Fruit fly (Drosophila melanogaster) whole organism, embryonic: ENCODE data around the gene CG43925.

Experiments used
- Awh ChIP-seq: fragments of 200-800 bp; sonication (Bioruptor generic); IDR thresholded peaks from 2 replicates; pipeline ENCODE4, ENCODE4 v1.3.6; 2022; ENCODE audit warnings: missing biosample characterization, missing genetic modification characterization
- CG10462 ChIP-seq: fragments of 200-800 bp; sonication (Bioruptor generic); optimal IDR thresholded peaks from 2 replicates; lab custom pipeline; 2016; ENCODE audit warnings: missing biosample characterization, missing genetic modification characterization
- CG10565 ChIP-seq: fragments of 200-800 bp; sonication (Bioruptor generic); optimal IDR thresholded peaks from 3 replicates; lab custom pipeline; 2016; ENCODE audit warnings: missing biosample characterization, mild to moderate bottlenecking, missing genetic modification characterization
- CG12299 ChIP-seq: fragments of 200-800 bp; sonication (Bioruptor generic); optimal IDR thresholded peaks from 2 replicates; lab custom pipeline; 2018; ENCODE audit warnings: missing biosample characterization, mild to moderate bottlenecking, missing genetic modification characterization
- CG1603 ChIP-seq: fragments of 200-800 bp; sonication (Bioruptor generic); optimal IDR thresholded peaks from 2 replicates; lab custom pipeline; 2019; ENCODE audit warnings: missing biosample characterization, mild to moderate bottlenecking, missing genetic modification characterization, moderate library complexity
- CG16813 ChIP-seq: fragments of 200-800 bp; sonication (Bioruptor generic); IDR thresholded peaks from 3 replicates; pipeline ENCODE4 v1.3.6; 2022; ENCODE audit warnings: missing biosample characterization, missing genetic modification characterization; ENCODE audit not compliant: partially characterized antibody
- CG17186 ChIP-seq: fragments of 200-800 bp; sonication (Bioruptor generic); optimal IDR thresholded peaks from 3 replicates; lab custom pipeline; 2017; ENCODE audit warnings: missing biosample characterization, missing genetic modification reagents, missing genetic modification characterization
- CG17568 ChIP-seq: fragments of 200-800 bp; sonication (Bioruptor generic); optimal IDR thresholded peaks from 2 replicates; lab custom pipeline; 2018; ENCODE audit warnings: missing biosample characterization, mild to moderate bottlenecking, missing genetic modification characterization, moderate library complexity
- CG17829 ChIP-seq: fragments of 200-800 bp; optimal IDR thresholded peaks from 2 replicates; lab custom pipeline; 2019; ENCODE audit warnings: missing biosample characterization, mild to moderate bottlenecking, missing genetic modification characterization, moderate library complexity
- CG2889 ChIP-seq: fragments of 200-800 bp; sonication (Bioruptor generic); IDR thresholded peaks from 3 replicates; pipeline ENCODE4 v1.3.6; 2022; ENCODE audit warnings: missing biosample characterization, missing genetic modification characterization
- CG30020 ChIP-seq: fragments of 200-800 bp; optimal IDR thresholded peaks from 2 replicates; lab custom pipeline; 2019; ENCODE audit warnings: missing biosample characterization, mild to moderate bottlenecking, missing genetic modification characterization, moderate library complexity
- CG30403 ChIP-seq: fragments of 200-800 bp; sonication (Bioruptor generic); optimal IDR thresholded peaks from 3 replicates; lab custom pipeline; 2016; ENCODE audit warnings: missing biosample characterization, missing genetic modification characterization
- CG32532 ChIP-seq: fragments of 200-800 bp; sonication (Bioruptor generic); IDR thresholded peaks from 2 replicates; pipeline ENCODE4 v1.3.6; 2022; ENCODE audit warnings: missing biosample characterization, missing genetic modification characterization
- CG4282 ChIP-seq: fragments of 200-800 bp; sonication (Bioruptor generic); optimal IDR thresholded peaks from 2 replicates; lab custom pipeline; 2016; ENCODE audit warnings: missing biosample characterization, missing genetic modification characterization
- CG4424 ChIP-seq: fragments of 200-800 bp; sonication (Bioruptor generic); optimal IDR thresholded peaks from 3 replicates; lab custom pipeline; 2016; ENCODE audit warnings: missing biosample characterization, missing genetic modification characterization
- CG5245 ChIP-seq: fragments of 200-800 bp; sonication (Bioruptor generic); optimal IDR thresholded peaks from 3 replicates; lab custom pipeline; 2016; ENCODE audit warnings: missing biosample characterization, missing genetic modification characterization
- CG6854 ChIP-seq: fragments of 200-800 bp; sonication (Bioruptor generic); optimal IDR thresholded peaks from 3 replicates; lab custom pipeline; 2017; ENCODE audit warnings: missing biosample characterization, mild to moderate bottlenecking, missing genetic modification characterization
- CG8388 ChIP-seq: fragments of 200-800 bp; sonication (Bioruptor generic); optimal IDR thresholded peaks from 2 replicates; lab custom pipeline; 2019; ENCODE audit warnings: missing biosample characterization, mild to moderate bottlenecking, missing genetic modification characterization, moderate library complexity
- CG9437 ChIP-seq: fragments of 200-800 bp; sonication (Bioruptor generic); optimal IDR thresholded peaks from 2 replicates; lab custom pipeline; 2018; ENCODE audit warnings: missing biosample characterization, mild to moderate bottlenecking, missing genetic modification characterization
- Camta ChIP-seq: fragments of 200-800 bp; sonication (Bioruptor generic); optimal IDR thresholded peaks from 2 replicates; lab custom pipeline; 2016; ENCODE audit warnings: missing biosample characterization, missing genetic modification characterization
- E2f1 ChIP-seq: fragments of 200-800 bp; sonication (Bioruptor generic); IDR thresholded peaks from 2 replicates; pipeline ENCODE4 v1.3.6; 2022; ENCODE audit warnings: missing biosample characterization, missing genetic modification characterization
- H15 ChIP-seq: fragments of 200-800 bp; sonication (Bioruptor generic); IDR thresholded peaks from 3 replicates; pipeline ENCODE4 v1.3.6; 2022; ENCODE audit warnings: missing biosample characterization, missing genetic modification characterization
- Hr39 ChIP-seq: fragments of >200 bp; optimal IDR thresholded peaks from 2 replicates; lab custom pipeline; 2017
- Hsf ChIP-seq: fragments of 200-800 bp; sonication (Bioruptor generic); optimal IDR thresholded peaks from 3 replicates; lab custom pipeline; 2016; ENCODE audit warnings: missing biosample characterization, missing genetic modification characterization
- MESR4 ChIP-seq: fragments of 200-800 bp; sonication (Bioruptor generic); optimal IDR thresholded peaks from 2 replicates; lab custom pipeline; 2018; ENCODE audit warnings: missing biosample characterization, mild to moderate bottlenecking, missing genetic modification characterization, moderate library complexity
- Mes4 ChIP-seq: fragments of 200-800 bp; sonication (Bioruptor generic); optimal IDR thresholded peaks from 2 replicates; lab custom pipeline; 2016; ENCODE audit warnings: missing biosample characterization, missing genetic modification characterization
- Nf-YA ChIP-seq: fragments of 200-800 bp; sonication (Bioruptor generic); IDR thresholded peaks from 2 replicates; pipeline ENCODE4 v1.3.6; 2022; ENCODE audit warnings: missing biosample characterization, missing genetic modification characterization
- Oaz ChIP-seq: fragments of 200-800 bp; sonication (Bioruptor generic); IDR thresholded peaks from 2 replicates; pipeline ENCODE4 v1.3.6; 2022; ENCODE audit warnings: missing biosample characterization, missing genetic modification characterization
- Poxn ChIP-seq: fragments of 200-800 bp; sonication (Bioruptor generic); IDR thresholded peaks from 2 replicates; pipeline ENCODE4 v1.3.6; 2022; ENCODE audit warnings: missing biosample characterization, missing genetic modification characterization
- Side ChIP-seq: fragments of 200-800 bp; sonication (Bioruptor generic); optimal IDR thresholded peaks from 2 replicates; lab custom pipeline; 2016; ENCODE audit warnings: missing biosample characterization, missing genetic modification characterization
- al ChIP-seq: fragments of 200-800 bp; sonication (Bioruptor generic); IDR thresholded peaks from 2 replicates; pipeline ENCODE4 v1.3.6; 2022; ENCODE audit warnings: missing biosample characterization, missing genetic modification characterization
- danr ChIP-seq: fragments of 200-800 bp; sonication (Bioruptor generic); IDR thresholded peaks from 2 replicates; pipeline ENCODE4 v1.3.6; 2022; ENCODE audit warnings: missing biosample characterization, missing genetic modification characterization
- dpn ChIP-seq, 2 experiments: fragments of 200-800 bp; sonication (Bioruptor generic); optimal IDR thresholded peaks; 3 replicates each; lab custom pipeline; 2016; ENCODE audit warnings: missing biosample characterization in 2 of 2, missing genetic modification characterization in 2 of 2
- gce ChIP-seq: fragments of 200-800 bp; sonication (Bioruptor generic); IDR thresholded peaks from 3 replicates; pipeline ENCODE4 v1.3.6; 2022; ENCODE audit warnings: missing biosample characterization, missing genetic modification characterization
- gcm ChIP-seq: fragments of 200-800 bp; sonication (Bioruptor generic); optimal IDR thresholded peaks from 2 replicates; lab custom pipeline; 2019; ENCODE audit warnings: missing biosample characterization, mild to moderate bottlenecking, missing genetic modification characterization, moderate library complexity
- hth ChIP-seq: fragments of >200 bp; optimal IDR thresholded peaks from 2 replicates; lab custom pipeline; 2017; ENCODE audit warnings: inconsistent platforms
- kay ChIP-seq: fragments of 200-800 bp; sonication (Bioruptor generic); optimal IDR thresholded peaks from 2 replicates; lab custom pipeline; 2016; ENCODE audit warnings: missing biosample characterization, missing genetic modification characterization
- lmd ChIP-seq: fragments of 200-800 bp; sonication (Bioruptor generic); IDR thresholded peaks from 2 replicates; pipeline ENCODE4 v1.3.6; 2022; ENCODE audit warnings: missing biosample characterization, missing genetic modification characterization
- row ChIP-seq: fragments of 200-800 bp; sonication (Bioruptor generic); IDR thresholded peaks from 3 replicates; pipeline ENCODE4 v1.3.6; 2022; ENCODE audit warnings: missing biosample characterization, missing genetic modification characterization
- tin ChIP-seq: fragments of 200-800 bp; sonication (Bioruptor generic); optimal IDR thresholded peaks from 3 replicates; lab custom pipeline; 2016; ENCODE audit warnings: missing biosample characterization, missing genetic modification characterization
- tna ChIP-seq: fragments of 200-800 bp; sonication (Bioruptor generic); IDR thresholded peaks from 2 replicates; pipeline ENCODE4 v1.3.6; 2022; ENCODE audit warnings: missing biosample characterization, missing genetic modification characterization; ENCODE audit not compliant: partially characterized antibody
- unpg ChIP-seq: fragments of 200-800 bp; sonication (Bioruptor generic); optimal IDR thresholded peaks from 3 replicates; lab custom pipeline; 2018; ENCODE audit warnings: missing biosample characterization, mild to moderate bottlenecking, missing genetic modification characterization, moderate library complexity

Gene CG43925

dm6 chr2L:13219281-13220092 lies 43.3 kb downstream of the CG43925 start, which contains the start of the genes CG9426 and mRF1 (continued):
- TF ChIP-seq CG2889 (no peak), Hr39 (no peak), gce (GFP tag; lab: Robert Waterston, UW) (no peak), gcm (GFP tag; lab: Kevin White, UChicago) (no peak), E2f1 (GFP tag; lab: Robert Waterston, UW) (no peak), CG9437 (GFP tag; lab: Kevin White, UChicago) (no peak), hth (lab: Kevin White, UChicago) (no peak), dpn (GFP tag; optimal IDR thresholded peaks at IDR 0.05; lab: Kevin White, UChicago) (peak; percentile 17 to 24), Nf-YA (GFP tag; lab: Robert Waterston, UW) (no peak), H15 (GFP tag; lab: Robert Waterston, UW) (no peak), kay (no peak), CG16813 (GFP tag; lab: Robert Waterston, UW) (peak; percentile 100), al (GFP tag; lab: Robert Waterston, UW) (no peak), CG30020 (peak; percentile 51), tin (GFP tag; lab: Kevin White, UChicago) (no peak), CG17829 (peak; percentile 61), Side (GFP tag; lab: Kevin White, UChicago) (no peak), Poxn (GFP tag; lab: Robert Waterston, UW) (no peak), CG10565 (GFP tag; lab: Kevin White, UChicago) (no peak), CG10462 (GFP tag; lab: Kevin White, UChicago) (no peak), CG4282 (GFP tag; lab: Kevin White, UChicago) (no peak), CG30403 (GFP tag; lab: Kevin White, UChicago) (peak; percentile 12), CG4424 (GFP tag; lab: Kevin White, UChicago) (no peak), Mes4 (no peak), CG12299 (no peak), tna (GFP tag; lab: Robert Waterston, UW) (peak; percentile 96), CG5245 (GFP tag; lab: Kevin White, UChicago) (no peak), CG32532 (no peak), row (peak; percentile 39; the same call in 1 of the 3 replicates), CG17186 (peak; percentile 19), Awh (GFP tag; lab: Robert Waterston, UW) (no peak), Oaz (no peak), danr (GFP tag; lab: Robert Waterston, UW) (no peak), Camta (GFP tag; lab: Kevin White, UChicago) (no peak), CG17568 (GFP tag; lab: Kevin White, UChicago) (no peak), MESR4 (GFP tag; lab: Kevin White, UChicago) (peak; percentile 85), CG1603 (tag; lab: Kevin White, UChicago) (peak; percentile 54), unpg (GFP tag; lab: Kevin White, UChicago) (peak; percentile 40), lmd (GFP tag; lab: Robert Waterston, UW) (no peak), CG8388 (GFP tag; lab: Kevin White, UChicago) (no peak), CG6854 (GFP tag; lab: Kevin White, UChicago) (no peak), Hsf (GFP tag; lab: Kevin White, UChicago) (peak; percentile 31)
